Fruit fly (Drosophila melanogaster): ENCODE data around the gene CG18273.

Gene CG18273

DNA sequence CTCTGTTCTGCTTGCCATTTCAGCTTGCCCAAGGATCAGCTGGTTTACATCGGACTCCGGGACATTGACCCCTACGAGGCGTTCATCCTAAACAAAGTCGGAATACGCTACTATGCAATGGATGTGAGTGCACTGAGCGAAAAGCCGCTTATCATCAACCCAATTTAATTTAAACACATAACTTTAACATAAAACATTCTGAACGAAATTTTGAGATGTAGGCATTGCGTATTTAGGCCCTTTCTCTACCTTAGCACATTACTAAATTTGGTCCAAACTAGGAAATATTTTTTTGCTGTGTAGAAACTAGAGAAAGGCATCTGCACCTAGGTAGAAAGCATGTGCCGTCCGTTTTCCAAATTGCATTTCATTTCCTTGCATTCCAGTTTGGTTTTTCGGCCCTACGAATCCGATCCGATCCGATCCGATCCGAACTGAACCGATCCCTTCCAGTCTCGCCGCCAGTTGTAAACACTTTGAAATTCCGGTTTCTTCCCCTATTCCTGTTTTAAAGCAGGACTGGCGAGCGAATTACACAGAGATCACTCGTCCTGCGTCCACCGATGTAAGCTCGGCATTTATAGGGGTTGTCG lies 39.2 kb upstream of the CG18273 start (continued):
- TF ChIP-seq CG1233 (GFP tag; optimal IDR thresholded peaks at IDR 0.05), result peak; percentile 42
- TF ChIP-seq Bdp1 (GFP tag; optimal IDR thresholded peaks at IDR 0.05), result peak; percentile 9
- TF ChIP-seq gcm (GFP tag; optimal IDR thresholded peaks at IDR 0.05), result peak; percentile 42
- no peak for TF ChIP-seq CG5180 (GFP tag; optimal IDR thresholded peaks at IDR 0.05)
- TF ChIP-seq Sox100B (GFP tag; optimal IDR thresholded peaks at IDR 0.05), result no peak
- peak; percentile 71 for TF ChIP-seq Usf (GFP tag; optimal IDR thresholded peaks at IDR 0.05)
- TF ChIP-seq CG2875 (GFP tag; optimal IDR thresholded peaks at IDR 0.05), result peak; percentile 30
- TF ChIP-seq repo (GFP tag; optimal IDR thresholded peaks at IDR 0.05), result peak; percentile 59
- no peak for TF ChIP-seq danr (GFP tag; IDR thresholded peaks at IDR 0.05)
- no peak for TF ChIP-seq CG2889 (GFP tag; IDR thresholded peaks at IDR 0.05)
- TF ChIP-seq nom (GFP tag; optimal IDR thresholded peaks at IDR 0.05), result no peak
- TF ChIP-seq CG14710 (tag; optimal IDR thresholded peaks at IDR 0.05), result peak; percentile 82
- TF ChIP-seq HHEX (GFP tag; optimal IDR thresholded peaks at IDR 0.05), result no peak
- no peak for TF ChIP-seq chm (GFP tag; IDR thresholded peaks at IDR 0.05)
- TF ChIP-seq CG2202 (tag; optimal IDR thresholded peaks at IDR 0.05), result peak; percentile 62
- peak; percentile 52 for TF ChIP-seq Max (GFP tag; optimal IDR thresholded peaks at IDR 0.05)
- TF ChIP-seq CG42726 (GFP tag; IDR thresholded peaks at IDR 0.05; ENCODE audit: partially characterized antibody), result no peak
- no peak for TF ChIP-seq abd-A (tag; optimal IDR thresholded peaks at IDR 0.05)
- no peak for TF ChIP-seq CG32767 (GFP tag; IDR thresholded peaks at IDR 0.05)
- TF ChIP-seq al (GFP tag; IDR thresholded peaks at IDR 0.05), result no peak
- TF ChIP-seq Stat92E (GFP tag; optimal IDR thresholded peaks at IDR 0.05), result peak in 1 of 3 experiments; percentile 31
- TF ChIP-seq pros (GFP tag; optimal IDR thresholded peaks at IDR 0.05), result peak; percentile 75
- TF ChIP-seq CG6854 (GFP tag; optimal IDR thresholded peaks at IDR 0.05), result no peak
- TF ChIP-seq vfl (GFP tag; optimal IDR thresholded peaks at IDR 0.05), result peak; percentile 62
- TF ChIP-seq CG17361 (GFP tag; IDR thresholded peaks at IDR 0.05), result peak; percentile 56; the same call in 1 of the 3 replicates
- TF ChIP-seq zf30C (GFP tag; optimal IDR thresholded peaks at IDR 0.05), result peak; percentile 95
- TF ChIP-seq hb (GFP tag; IDR thresholded peaks at IDR 0.05; ENCODE audit: partially characterized antibody), result no peak
- TF ChIP-seq chn (GFP tag; optimal IDR thresholded peaks at IDR 0.05), result peak; percentile 75
- TF ChIP-seq CG13287 (GFP tag; IDR thresholded peaks at IDR 0.05; ENCODE audit: partially characterized antibody), result no peak
- TF ChIP-seq stc (GFP tag; IDR thresholded peaks at IDR 0.05), result no peak
- TF ChIP-seq Sry-δ (GFP tag; optimal IDR thresholded peaks at IDR 0.05), result peak; percentile 20
- TF ChIP-seq Hr3 (GFP tag; optimal IDR thresholded peaks at IDR 0.05), result peak; percentile 47
- no peak for TF ChIP-seq Scr (GFP tag; IDR thresholded peaks at IDR 0.05; ENCODE audit: partially characterized antibody)
- TF ChIP-seq dmrt99B (tag; optimal IDR thresholded peaks at IDR 0.05), result peak; percentile 13
- no peak for TF ChIP-seq sisA (GFP tag; IDR thresholded peaks at IDR 0.05)
- TF ChIP-seq prd (optimal IDR thresholded peaks at IDR 0.05), result no peak
- peak; percentile 93 for TF ChIP-seq prd (GFP tag; IDR thresholded peaks at IDR 0.05)
- TF ChIP-seq CG9876 (GFP tag; optimal IDR thresholded peaks at IDR 0.05), result no peak
- TF ChIP-seq CG6813 (GFP tag; optimal IDR thresholded peaks at IDR 0.05), result peak; percentile 65
- TF ChIP-seq lilli (GFP tag; optimal IDR thresholded peaks at IDR 0.05), result peak; percentile 54
- no peak for TF ChIP-seq CG1792 (GFP tag; optimal IDR thresholded peaks at IDR 0.05)
- TF ChIP-seq dysf (GFP tag; IDR thresholded peaks at IDR 0.05), result no peak
- peak; percentile 47 for TF ChIP-seq stwl (tag; optimal IDR thresholded peaks at IDR 0.05)
- TF ChIP-seq ems (GFP tag; optimal IDR thresholded peaks at IDR 0.05), result peak; percentile 7
- TF ChIP-seq row (GFP tag; IDR thresholded peaks at IDR 0.05), result peak; percentile 61
- peak; percentile 44 for TF ChIP-seq twi (tag; optimal IDR thresholded peaks at IDR 0.05)
- TF ChIP-seq Elba2 (GFP tag; optimal IDR thresholded peaks at IDR 0.05), result peak; percentile 89
- no peak for TF ChIP-seq Awh (GFP tag; IDR thresholded peaks at IDR 0.05)
- TF ChIP-seq CG15479 (GFP tag; optimal IDR thresholded peaks at IDR 0.05), result peak; percentile 79
- TF ChIP-seq HLH3B (GFP tag; IDR thresholded peaks at IDR 0.05), result no peak

Data from whole organism, embryonic.